Fruit fly (Drosophila melanogaster): ENCODE measurements around the gene CG4199.

CG4199 gene

dm6 chrX:2041312-2041918, 31.9 kb downstream of the CG4199 start, which contains the start of gene CG4313 (continued):
- TF ChIP-seq CG9876 (GFP tag; optimal IDR thresholded peaks at IDR 0.05) (peak; percentile 33), dysf (GFP tag; IDR thresholded peaks at IDR 0.05) (peak; percentile 76), stwl (tag; optimal IDR thresholded peaks at IDR 0.05) (peak; percentile 24), CG14050 (GFP tag; IDR thresholded peaks at IDR 0.05) (no peak), chn (GFP tag; optimal IDR thresholded peaks at IDR 0.05) (peak; percentile 73), row (GFP tag; IDR thresholded peaks at IDR 0.05) (peak; percentile 95), ara (GFP tag; IDR thresholded peaks at IDR 0.05) (peak; percentile 50; the same call in 1 of the 2 replicates), slbo (GFP tag; IDR thresholded peaks at IDR 0.05) (peak; percentile 79), Nf-YC (tag; optimal IDR thresholded peaks at IDR 0.05) (peak; percentile 72), CG2129 (GFP tag; IDR thresholded peaks at IDR 0.05; ENCODE audit: partially characterized antibody) (peak; percentile 88), trem (tag; optimal IDR thresholded peaks at IDR 0.05) (peak; percentile 92), CG17385 (GFP tag; optimal IDR thresholded peaks at IDR 0.05) (peak; percentile 44), CG4820 (GFP tag; optimal IDR thresholded peaks at IDR 0.05) (peak; percentile 65), HHEX (GFP tag; optimal IDR thresholded peaks at IDR 0.05) (peak; percentile 52), fd3F (GFP tag; optimal IDR thresholded peaks at IDR 0.05) (peak; percentile 40), CG15514 (GFP tag; optimal IDR thresholded peaks at IDR 0.05) (peak; percentile 49), cg (GFP tag; optimal IDR thresholded peaks at IDR 0.05) (no peak), gem (tag; optimal IDR thresholded peaks at IDR 0.05) (peak; percentile 74), Dref (GFP tag; IDR thresholded peaks at IDR 0.05) (no peak), CG3838 (GFP tag; optimal IDR thresholded peaks at IDR 0.05) (no peak), CG18764 (GFP tag; optimal IDR thresholded peaks at IDR 0.05) (peak; percentile 12), jing (GFP tag; optimal IDR thresholded peaks at IDR 0.05) (no peak), ap (GFP tag; IDR thresholded peaks at IDR 0.05) (peak; percentile 46), zfh2 (GFP tag; optimal IDR thresholded peaks at IDR 0.05) (peak; percentile 76), HLH3B (GFP tag; IDR thresholded peaks at IDR 0.05) (peak; percentile 27; the same call in 1 of the 2 replicates), B-H1 (GFP tag; IDR thresholded peaks at IDR 0.05) (peak; percentile 37; the same call in 2 of the 3 replicates), Ptx1 (GFP tag; IDR thresholded peaks at IDR 0.05) (peak; percentile 76), CG11504 (tag; optimal IDR thresholded peaks at IDR 0.05) (peak; percentile 73), sens-2 (GFP tag; IDR thresholded peaks at IDR 0.05) (no peak), pnt (GFP tag; optimal IDR thresholded peaks at IDR 0.05) (peak; percentile 57), CG11695 (GFP tag; IDR thresholded peaks at IDR 0.05) (peak; percentile 59; the same call in 2 of the 3 replicates), CTCF (GFP tag; optimal IDR thresholded peaks at IDR 0.05) (no peak), dan (GFP tag; IDR thresholded peaks at IDR 0.05) (0 out of 2 replicates have a peak, but pooled peaks have one; percentile 31), CG34224 (GFP tag; IDR thresholded peaks at IDR 0.05; ENCODE audit: partially characterized antibody) (peak; percentile 89), al (GFP tag; IDR thresholded peaks at IDR 0.05) (peak; percentile 52; the same call in 1 of the 2 replicates), Blimp-1 (GFP tag; optimal IDR thresholded peaks at IDR 0.05) (peak; percentile 44), gsb-n (tag; optimal IDR thresholded peaks at IDR 0.05) (peak; percentile 37), CG31388 (GFP tag; optimal IDR thresholded peaks at IDR 0.05) (peak; percentile 28), CG30403 (GFP tag; optimal IDR thresholded peaks at IDR 0.05) (peak; percentile 81), sima (GFP tag; optimal IDR thresholded peaks at IDR 0.05) (no peak), CG1832 (GFP tag; optimal IDR thresholded peaks at IDR 0.05) (no peak), ind (GFP tag; optimal IDR thresholded peaks at IDR 0.05) (peak; percentile 76), vnd (GFP tag; IDR thresholded peaks at IDR 0.05; ENCODE audit: partially characterized antibody) (peak; percentile 91), insv (GFP tag; optimal IDR thresholded peaks at IDR 0.05) (no peak), Fer1 (GFP tag; optimal IDR thresholded peaks at IDR 0.05) (peak; percentile 63), NFAT (GFP tag; IDR thresholded peaks at IDR 0.05) (peak; percentile 50; the same call in 1 of the 2 replicates), CG4424 (GFP tag; optimal IDR thresholded peaks at IDR 0.05) (peak; percentile 78), dpn (GFP tag; optimal IDR thresholded peaks at IDR 0.05) (peak; percentile 71 to 78), unpg (GFP tag; optimal IDR thresholded peaks at IDR 0.05) (peak; percentile 57), vfl (GFP tag; optimal IDR thresholded peaks at IDR 0.05) (peak; percentile 31), bigmax (GFP tag; optimal IDR thresholded peaks at IDR 0.05) (no peak)

Measured in whole organism, embryonic.